Fruit fly (Drosophila melanogaster) whole organism, wandering third instar larva: ENCODE data around the gene CG11333.

ENCODE experiments used
- Abd-B ChIP-seq: fragments of >200 bp; optimal IDR thresholded peaks from 2 replicates; lab custom pipeline; 2017; ENCODE audit warnings: missing biosample characterization, missing genetic modification characterization
- CG32264 ChIP-seq: fragments of 200-800 bp; sonication (Bioruptor generic); optimal IDR thresholded peaks from 2 replicates; lab custom pipeline; 2016; ENCODE audit warnings: missing biosample characterization, missing genetic modification characterization
- CG9705 ChIP-seq: fragments of 200-800 bp; sonication (Bioruptor generic); optimal IDR thresholded peaks from 2 replicates; lab custom pipeline; 2018; ENCODE audit warnings: missing biosample characterization, mild to moderate bottlenecking, missing genetic modification characterization
- CrebA ChIP-seq: fragments of 200-800 bp; sonication (Bioruptor generic); optimal IDR thresholded peaks from 2 replicates; lab custom pipeline; 2016; ENCODE audit warnings: missing biosample characterization, mild to moderate bottlenecking, missing genetic modification characterization, borderline replicate concordance
- Dfd ChIP-seq: fragments of >200 bp; optimal IDR thresholded peaks from 2 replicates; lab custom pipeline; 2017; ENCODE audit warnings: missing biosample characterization, missing genetic modification characterization
- Dif ChIP-seq: fragments of 200-275, 200-300 bp; sonication (Bioruptor generic); optimal IDR thresholded peaks from 2 replicates; lab custom pipeline; 2018; ENCODE audit warnings: missing biosample characterization, missing genetic modification characterization; ENCODE audit not compliant: partially characterized antibody
- GATAd ChIP-seq: sonication (Bioruptor generic); optimal IDR thresholded peaks from 2 replicates; lab custom pipeline; 2016; ENCODE audit warnings: missing biosample characterization, missing genetic modification characterization
- HLH106 ChIP-seq: fragments of 200-800 bp; optimal IDR thresholded peaks from 3 replicates; lab custom pipeline; 2019; ENCODE audit warnings: missing biosample characterization, mild to moderate bottlenecking, missing genetic modification characterization, moderate library complexity
- Hnf4 ChIP-seq: fragments of 200-800 bp; sonication (Bioruptor generic); optimal IDR thresholded peaks from 2 replicates; lab custom pipeline; 2016; ENCODE audit warnings: missing biosample characterization, mild to moderate bottlenecking, missing genetic modification characterization
- Hr78 ChIP-seq: fragments of >200 bp; optimal IDR thresholded peaks from 2 replicates; lab custom pipeline; 2017; ENCODE audit warnings: missing biosample characterization, missing genetic modification characterization
- Hr83 ChIP-seq: fragments of 200-300 bp; sonication (Bioruptor generic); optimal IDR thresholded peaks from 2 replicates; lab custom pipeline; 2016; ENCODE audit warnings: missing biosample characterization, mild to moderate bottlenecking, missing genetic modification characterization, moderate library complexity; ENCODE audit not compliant: poor library complexity, severe bottlenecking
- Jra ChIP-seq: sonication (Bioruptor generic); optimal IDR thresholded peaks from 2 replicates; lab custom pipeline; 2016; ENCODE audit warnings: missing biosample characterization, missing genetic modification characterization
- Mio ChIP-seq: sonication (Bioruptor generic); optimal IDR thresholded peaks from 2 replicates; lab custom pipeline; 2016; ENCODE audit warnings: missing biosample characterization, missing genetic modification characterization
- Myc ChIP-seq: fragments of >200 bp; optimal IDR thresholded peaks from 2 replicates; lab custom pipeline; 2017
- N ChIP-seq: fragments of >200 bp; optimal IDR thresholded peaks from 2 replicates; lab custom pipeline; 2018; ENCODE audit warnings: missing biosample characterization, missing external identifiers, missing genetic modification characterization
- OdsH ChIP-seq: fragments of 200-800 bp; sonication (Bioruptor generic); optimal IDR thresholded peaks from 2 replicates; lab custom pipeline; 2016; ENCODE audit warnings: missing biosample characterization, mild to moderate bottlenecking, missing genetic modification characterization
- Rel ChIP-seq, 2 experiments: fragments of 200-800 bp; sonication (Bioruptor generic) in 1 of 2; optimal IDR thresholded peaks; 2 replicates in 1 of 2; 3 replicates in 1 of 2; lab custom pipeline; 2016 to 2019; ENCODE audit warnings: mild to moderate bottlenecking in 2 of 2, missing biosample characterization in 2 of 2, missing genetic modification characterization in 2 of 2, moderate library complexity in 1 of 2
- Sp1 ChIP-seq: fragments of 200-800 bp; sonication (Bioruptor generic); optimal IDR thresholded peaks from 3 replicates; lab custom pipeline; 2019; ENCODE audit warnings: missing biosample characterization, mild to moderate bottlenecking, missing genetic modification characterization, moderate library complexity
- Vsx2 ChIP-seq: fragments of 200-300, 225-300 bp; sonication (Bioruptor generic); optimal IDR thresholded peaks from 2 replicates; lab custom pipeline; 2018; ENCODE audit warnings: missing biosample characterization, missing genetic modification characterization; ENCODE audit not compliant: partially characterized antibody
- br ChIP-seq: fragments of 200-800 bp; sonication (Bioruptor generic); optimal IDR thresholded peaks from 2 replicates; lab custom pipeline; 2016; ENCODE audit warnings: missing biosample characterization, missing genetic modification characterization
- brk ChIP-seq: fragments of 200-800 bp; sonication (Bioruptor generic); optimal IDR thresholded peaks from 2 replicates; lab custom pipeline; 2016; ENCODE audit warnings: missing biosample characterization, mild to moderate bottlenecking, missing genetic modification characterization
- dl ChIP-seq, 2 experiments: fragments of 175-275, 200-275 bp in 1 of 2; fragments of 200-275 bp in 1 of 2; sonication (Bioruptor generic); optimal IDR thresholded peaks; lab custom pipeline; 2018; ENCODE audit warnings: mild to moderate bottlenecking in 2 of 2, missing biosample characterization in 2 of 2, missing genetic modification characterization in 2 of 2, moderate library complexity in 2 of 2; ENCODE audit not compliant: partially characterized antibody in 2 of 2, insufficient read depth in 1 of 2
- dmrt93B ChIP-seq: fragments of 200-800 bp; sonication (Bioruptor generic); optimal IDR thresholded peaks from 2 replicates; lab custom pipeline; 2018; ENCODE audit warnings: missing biosample characterization, mild to moderate bottlenecking, missing genetic modification characterization
- dsf ChIP-seq: sonication (Bioruptor generic); optimal IDR thresholded peaks from 2 replicates; lab custom pipeline; 2016; ENCODE audit warnings: missing biosample characterization, missing genetic modification characterization, borderline replicate concordance
- ey ChIP-seq: fragments of 200-800 bp; sonication (Bioruptor generic); optimal IDR thresholded peaks from 2 replicates; lab custom pipeline; 2016; ENCODE audit warnings: missing biosample characterization, missing genetic modification characterization
- foxo ChIP-seq, 2 experiments: fragments of 200-800 bp; sonication (Bioruptor generic); optimal IDR thresholded peaks; 2 replicates in 1 of 2; 3 replicates in 1 of 2; lab custom pipeline; 2016 to 2017; ENCODE audit warnings: missing biosample characterization in 2 of 2, missing genetic modification characterization in 2 of 2
- fru ChIP-seq: fragments of 200-800 bp; sonication (Bioruptor generic); optimal IDR thresholded peaks from 3 replicates; lab custom pipeline; 2016; ENCODE audit warnings: missing biosample characterization, mild to moderate bottlenecking, missing genetic modification characterization
- h ChIP-seq: fragments of 200-800 bp; sonication (Bioruptor generic); optimal IDR thresholded peaks from 3 replicates; lab custom pipeline; 2016; ENCODE audit warnings: missing biosample characterization, mild to moderate bottlenecking, missing genetic modification characterization
- jim ChIP-seq: fragments of 175-275, 200-325 bp; sonication (Bioruptor generic); optimal IDR thresholded peaks from 2 replicates; lab custom pipeline; 2016; ENCODE audit warnings: missing biosample characterization, mild to moderate bottlenecking, missing genetic modification characterization
- lola ChIP-seq: fragments of >200 bp; optimal IDR thresholded peaks from 2 replicates; lab custom pipeline; 2017; ENCODE audit warnings: missing biosample characterization, missing genetic modification characterization
- pan ChIP-seq: fragments of >200 bp; optimal IDR thresholded peaks from 2 replicates; lab custom pipeline; 2017
- psq ChIP-seq: fragments of 200-800 bp; sonication (Bioruptor generic); optimal IDR thresholded peaks from 3 replicates; lab custom pipeline; 2017; ENCODE audit warnings: missing biosample characterization, mild to moderate bottlenecking, missing genetic modification characterization, moderate library complexity
- rgr ChIP-seq: fragments of 200-800 bp; sonication (Bioruptor generic); optimal IDR thresholded peaks from 3 replicates; lab custom pipeline; 2016; ENCODE audit warnings: missing biosample characterization, mild to moderate bottlenecking, missing genetic modification characterization
- sage ChIP-seq: fragments of 200-800 bp; sonication (Bioruptor generic); optimal IDR thresholded peaks from 2 replicates; lab custom pipeline; 2016; ENCODE audit warnings: missing biosample characterization, mild to moderate bottlenecking, missing genetic modification characterization
- sv ChIP-seq: fragments of 200-800 bp; sonication (Bioruptor generic); optimal IDR thresholded peaks from 3 replicates; lab custom pipeline; 2016; ENCODE audit warnings: missing biosample characterization, missing genetic modification characterization
- tai ChIP-seq: sonication (Bioruptor generic); optimal IDR thresholded peaks from 2 replicates; lab custom pipeline; 2016; ENCODE audit warnings: missing biosample characterization, missing genetic modification characterization
- usp ChIP-seq: fragments of >200 bp; optimal IDR thresholded peaks from 2 replicates; lab custom pipeline; 2017; ENCODE audit warnings: missing biosample characterization, missing genetic modification characterization
- woc ChIP-seq: sonication (Bioruptor generic); optimal IDR thresholded peaks from 2 replicates; lab custom pipeline; 2016; ENCODE audit warnings: missing biosample characterization, mild to moderate bottlenecking, missing genetic modification characterization

The CG11333 gene

dm6 chr3R:31457997-31458467 lies 5.1 kb upstream of the CG11333 start:
- TF ChIP-seq lola, result peak; percentile 68
- TF ChIP-seq CrebA (GFP tag; lab: Kevin White, UChicago), result no peak
- TF ChIP-seq Dfd (GFP tag; lab: Kevin White, UChicago), result no peak
- no peak for TF ChIP-seq Jra (GFP tag; lab: Kevin White, UChicago)
- TF ChIP-seq Hr83 (GFP tag; lab: Kevin White, UChicago), result no peak
- TF ChIP-seq sage (GFP tag; lab: Kevin White, UChicago), result no peak
- TF ChIP-seq Hr78, result peak; percentile 60
- no peak for TF ChIP-seq br
- no peak for TF ChIP-seq psq (GFP tag; lab: Kevin White, UChicago)
- TF ChIP-seq Sp1 (GFP tag; lab: Kevin White, UChicago), result no peak
- TF ChIP-seq woc (GFP tag; lab: Kevin White, UChicago), result no peak
- TF ChIP-seq dl (GFP tag; optimal IDR thresholded peaks at IDR 0.05; lab: Kevin White, UChicago; ENCODE audit: insufficient read depth in 1 of 2, partially characterized antibody in 2 of 2), result peak in 1 of 2 experiments; percentile 70
- peak; percentile 94 for TF ChIP-seq N
- TF ChIP-seq foxo (GFP tag; optimal IDR thresholded peaks at IDR 0.05; lab: Kevin White, UChicago), result no peak
- TF ChIP-seq Myc, result peak; percentile 98
- no peak for TF ChIP-seq brk (GFP tag; lab: Kevin White, UChicago)
- no peak for TF ChIP-seq Mio (GFP tag; lab: Kevin White, UChicago)
- no peak for TF ChIP-seq GATAd (GFP tag; lab: Kevin White, UChicago)
- no peak for TF ChIP-seq CG32264 (GFP tag; lab: Kevin White, UChicago)
- no peak for TF ChIP-seq Hnf4
- no peak for TF ChIP-seq tai
- TF ChIP-seq jim, result no peak
- TF ChIP-seq h (GFP tag; lab: Kevin White, UChicago), result no peak
- no peak for TF ChIP-seq dsf
- TF ChIP-seq fru, result no peak
- TF ChIP-seq Dif (GFP tag; lab: Kevin White, UChicago), result peak; percentile 68
- no peak for TF ChIP-seq rgr (GFP tag; lab: Kevin White, UChicago)
- TF ChIP-seq CG9705 (GFP tag; lab: Kevin White, UChicago), result no peak
- TF ChIP-seq sv (GFP tag; lab: Kevin White, UChicago), result no peak
- no peak for TF ChIP-seq Rel (GFP tag; optimal IDR thresholded peaks at IDR 0.05; lab: Kevin White, UChicago)
- no peak for TF ChIP-seq Rel (tag; optimal IDR thresholded peaks at IDR 0.05; lab: Kevin White, UChicago)
- TF ChIP-seq Vsx2 (GFP tag; lab: Kevin White, UChicago), result peak; percentile 94
- no peak for TF ChIP-seq HLH106 (tag; lab: Kevin White, UChicago)
- no peak for TF ChIP-seq OdsH (GFP tag; lab: Kevin White, UChicago)
- no peak for TF ChIP-seq dmrt93B (GFP tag; lab: Kevin White, UChicago)
- no peak for TF ChIP-seq usp (GFP tag; lab: Kevin White, UChicago)
- peak; percentile 53 for TF ChIP-seq Abd-B
- TF ChIP-seq ey (GFP tag; lab: Kevin White, UChicago), result no peak

dm6 chr3R:31459769-31460168 lies 3.3 kb upstream of the CG11333 start, which contains the start of gene Loxl1:
TSS of gene Loxl1 (minus strand) at chr3R:31459869.
- no peak for TF ChIP-seq dsf
- no peak for TF ChIP-seq Hr83 (GFP tag; lab: Kevin White, UChicago)
- no peak for TF ChIP-seq lola
- no peak for TF ChIP-seq brk (GFP tag; lab: Kevin White, UChicago)
- no peak for TF ChIP-seq GATAd (GFP tag; lab: Kevin White, UChicago)
- TF ChIP-seq Mio (GFP tag; lab: Kevin White, UChicago), result no peak
- no peak for TF ChIP-seq jim
- no peak for TF ChIP-seq Rel (GFP tag; optimal IDR thresholded peaks at IDR 0.05; lab: Kevin White, UChicago)
- TF ChIP-seq Rel (tag; optimal IDR thresholded peaks at IDR 0.05; lab: Kevin White, UChicago), result no peak
- TF ChIP-seq Myc, result no peak
- TF ChIP-seq Hr78, result no peak
- no peak for TF ChIP-seq h (GFP tag; lab: Kevin White, UChicago)
- TF ChIP-seq psq (GFP tag; lab: Kevin White, UChicago), result no peak
- no peak for TF ChIP-seq Hnf4
- no peak for TF ChIP-seq dmrt93B (GFP tag; lab: Kevin White, UChicago)
- TF ChIP-seq sv (GFP tag; lab: Kevin White, UChicago), result no peak
- no peak for TF ChIP-seq Dif (GFP tag; lab: Kevin White, UChicago)
- TF ChIP-seq pan (lab: Kevin White, UChicago), result no peak
- TF ChIP-seq foxo (GFP tag; optimal IDR thresholded peaks at IDR 0.05; lab: Kevin White, UChicago), result no peak
- TF ChIP-seq rgr (GFP tag; lab: Kevin White, UChicago), result no peak
